Fruit fly (Drosophila melanogaster) S2 (cell line): Measurements from ENCODE around the gene CG33640.

ENCODE experiments used
- CG8478 ChIP-seq: fragments of >200 bp; optimal IDR thresholded peaks from 2 replicates; lab custom pipeline; 2018
- CTCF ChIP-seq, 2 experiments: fragments of >200 bp; optimal IDR thresholded peaks; 2 replicates each; lab custom pipeline; 2018

Gene CG33640

DNA sequence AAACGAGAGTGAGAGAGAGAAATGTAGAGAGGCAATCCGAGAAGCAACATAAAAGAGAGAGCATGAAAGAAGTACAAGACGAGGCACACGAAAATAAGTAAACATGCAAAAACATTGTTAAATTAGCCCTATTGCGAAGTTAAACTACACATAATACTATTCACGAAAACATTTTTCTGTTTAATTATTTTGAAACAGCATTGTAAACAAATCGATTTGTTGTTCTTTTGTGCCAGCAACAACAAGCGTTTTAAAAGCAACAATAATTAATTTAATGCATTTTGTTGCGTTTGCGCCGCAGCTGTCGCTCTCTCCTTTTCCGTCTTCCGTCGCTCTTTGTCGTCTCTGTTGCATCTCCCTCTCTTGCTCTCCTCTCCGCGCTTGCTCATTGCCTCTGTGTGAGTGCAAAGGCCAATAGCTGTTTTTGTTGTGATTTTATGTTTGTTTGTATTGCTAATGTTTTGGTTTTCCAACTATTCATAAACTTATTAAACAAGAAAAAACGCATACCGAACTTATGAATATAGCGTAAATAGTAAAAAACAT, 22.9 kb downstream of the CG33640 start:
- no peak for TF ChIP-seq CTCF (optimal IDR thresholded peaks at IDR 0.05; lab: Kevin White, UChicago)
- TF ChIP-seq CG8478 (lab: Kevin White, UChicago): no peak

dm6 chr2L:13552686-13553085, 25.0 kb downstream of the CG33640 start:
- no peak for TF ChIP-seq CG8478 (lab: Kevin White, UChicago)
- no peak for TF ChIP-seq CTCF (optimal IDR thresholded peaks at IDR 0.05; lab: Kevin White, UChicago)

DNA sequence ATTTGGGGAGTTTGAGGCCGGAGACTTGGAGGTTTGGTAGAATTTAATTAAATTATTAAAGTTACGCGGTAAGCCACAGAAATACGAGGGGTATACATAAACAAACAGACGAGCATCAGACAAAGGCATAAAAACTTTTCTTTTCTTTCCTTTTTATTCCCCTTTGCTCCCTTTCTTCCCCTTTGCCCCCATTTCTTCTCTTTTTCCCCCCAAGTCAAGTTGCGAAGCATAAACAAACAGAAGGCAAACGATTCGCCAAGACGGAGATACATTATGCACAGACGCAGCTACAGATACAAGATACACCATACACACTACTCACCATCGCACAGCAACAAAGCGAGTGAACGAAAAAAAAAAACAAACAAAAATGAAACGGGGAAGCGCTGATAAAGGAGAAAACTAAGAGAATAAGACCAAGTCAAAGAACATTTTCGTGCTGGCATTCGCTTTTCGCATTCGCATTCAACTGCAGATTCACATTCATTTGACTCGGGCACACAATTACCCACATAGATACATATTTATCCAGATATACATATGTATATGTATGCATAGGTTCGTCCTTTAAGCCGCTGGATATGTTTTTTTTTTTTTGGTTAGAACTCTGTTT, 27.0 kb downstream of the CG33640 start:
- TF ChIP-seq CG8478 (lab: Kevin White, UChicago) (no peak), CTCF (optimal IDR thresholded peaks at IDR 0.05; lab: Kevin White, UChicago) (no peak)

DNA sequence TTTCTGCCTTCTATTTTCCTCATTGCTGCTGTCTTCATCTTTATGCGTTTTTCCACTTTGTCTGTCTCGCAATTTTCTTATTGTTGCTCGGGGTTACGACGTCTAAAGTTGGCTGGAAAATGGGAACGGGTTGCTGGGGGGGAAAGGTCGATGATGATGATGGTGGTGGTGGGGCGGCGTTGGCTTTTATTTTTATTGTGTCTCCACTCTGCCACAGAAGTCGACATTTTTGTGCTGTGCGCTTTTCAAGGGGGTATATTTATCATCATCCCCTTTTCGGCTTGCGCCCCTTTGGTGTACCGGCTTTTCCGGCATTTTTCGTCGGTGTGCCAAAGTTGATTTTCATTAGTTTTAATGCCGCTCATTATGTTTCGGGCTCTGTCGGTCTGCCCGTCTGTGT, 27.8 kb downstream of the CG33640 start:
- TF ChIP-seq CG8478 (lab: Kevin White, UChicago): no peak
- TF ChIP-seq CTCF (optimal IDR thresholded peaks at IDR 0.05; lab: Kevin White, UChicago): no peak

dm6 chr2L:13568938-13569337, 41.3 kb downstream of the CG33640 start:
- TF ChIP-seq CG8478 (lab: Kevin White, UChicago): no peak
- TF ChIP-seq CTCF (optimal IDR thresholded peaks at IDR 0.05; lab: Kevin White, UChicago): no peak

DNA sequence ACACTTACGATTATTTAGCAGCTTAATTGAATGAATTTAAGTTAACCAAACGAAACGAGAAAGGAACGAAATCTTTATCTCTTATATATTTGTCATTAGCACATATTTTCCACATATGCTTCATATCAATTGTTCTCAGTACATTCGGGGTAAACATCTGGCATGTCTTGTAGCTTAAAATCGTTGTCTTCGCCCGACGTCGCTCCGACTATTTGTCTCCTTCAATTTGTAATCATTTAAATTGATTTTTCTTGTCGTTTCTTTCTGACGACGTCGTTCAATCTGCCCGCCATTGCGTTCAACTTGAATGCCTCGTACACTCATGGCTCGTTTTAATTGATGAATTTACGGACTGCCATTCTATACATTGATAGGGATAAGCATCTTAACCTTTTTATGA, 42.4 kb downstream of the CG33640 start:
- no peak for TF ChIP-seq CTCF (optimal IDR thresholded peaks at IDR 0.05; lab: Kevin White, UChicago)
- no peak for TF ChIP-seq CG8478 (lab: Kevin White, UChicago)

DNA sequence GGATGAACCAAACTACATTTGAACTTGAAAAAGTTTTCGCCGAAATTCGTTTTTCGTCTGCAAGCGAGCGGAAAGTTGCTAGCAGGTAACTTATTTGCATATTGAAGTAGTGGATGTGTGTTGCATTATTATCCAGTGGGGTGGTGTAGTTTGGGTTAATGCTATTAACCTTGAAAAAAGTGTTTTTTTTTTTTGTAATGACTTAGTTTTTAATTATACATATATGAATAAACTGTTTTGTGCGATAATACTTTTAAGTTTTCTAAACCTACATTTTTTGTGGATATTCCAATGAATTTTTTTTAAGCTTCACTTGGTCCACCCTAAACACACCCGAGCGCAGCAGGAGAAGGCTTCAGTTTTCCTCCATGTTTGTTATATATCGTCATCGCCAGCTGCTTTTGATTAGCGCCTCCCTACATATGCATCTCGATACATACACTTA, 43.4 kb downstream of the CG33640 start:
- TF ChIP-seq CTCF (optimal IDR thresholded peaks at IDR 0.05; lab: Kevin White, UChicago): no peak
- TF ChIP-seq CG8478 (lab: Kevin White, UChicago): no peak

DNA sequence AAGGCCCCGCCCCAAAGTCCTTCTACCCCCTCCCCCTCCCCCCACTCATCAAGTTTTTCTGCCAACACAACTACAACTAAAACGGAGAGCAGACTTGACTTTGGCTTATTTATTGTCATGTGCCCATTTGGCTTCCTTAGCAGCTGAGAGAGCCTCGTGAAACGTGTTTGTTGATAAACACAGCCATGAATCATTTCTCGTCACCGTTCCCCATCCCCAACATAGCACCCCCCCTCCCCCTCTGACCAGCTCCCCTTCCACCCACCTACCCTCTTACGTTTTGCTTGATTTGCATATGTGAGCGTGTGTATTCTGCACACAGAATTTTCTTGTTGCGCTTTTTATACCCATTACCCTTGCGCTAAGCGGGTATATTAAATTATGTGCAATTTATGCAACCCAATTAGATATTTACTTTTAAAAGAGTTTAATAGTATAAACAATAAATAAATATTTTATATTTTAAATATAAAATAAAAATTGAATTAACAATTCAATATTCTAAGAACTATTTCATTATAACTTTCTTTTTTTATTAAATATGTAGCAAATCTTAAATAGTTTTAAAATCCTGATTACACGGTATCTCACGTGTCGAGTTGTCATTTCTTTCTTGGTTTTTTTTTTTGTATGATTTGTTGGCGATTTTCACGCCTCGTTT, 44.3 kb downstream of the CG33640 start:
- no peak for TF ChIP-seq CG8478 (lab: Kevin White, UChicago)
- no peak for TF ChIP-seq CTCF (optimal IDR thresholded peaks at IDR 0.05; lab: Kevin White, UChicago)
